Worm (Caenorhabditis elegans) whole organism, L2 larva: ENCODE data around the gene zhit-1.

ENCODE experiments used
- C34F6.9 ChIP-seq: fragments of 150-350 bp; optimal IDR thresholded peaks from 2 replicates; lab custom pipeline; 2014; ENCODE audit warnings: missing biosample characterization, missing genetic modification characterization
- F13H6.1 ChIP-seq: sonication (generic microtip); optimal IDR thresholded peaks from 2 replicates; lab custom pipeline; 2016; ENCODE audit warnings: missing genetic modification characterization, missing compliant biosample characterization
- R02D3.7 ChIP-seq: fragments of 150-350 bp; optimal IDR thresholded peaks from 2 replicates; lab custom pipeline; 2014; ENCODE audit warnings: missing biosample characterization, missing genetic modification characterization
- Y55F3AM.14 ChIP-seq: fragments of 200-800 bp; sonication (Bioruptor generic); optimal IDR thresholded peaks from 2 replicates; lab custom pipeline; 2018; ENCODE audit warnings: mild to moderate bottlenecking, missing genetic modification characterization, missing compliant biosample characterization
- ZK546.5 ChIP-seq: sonication (generic microtip); optimal IDR thresholded peaks from 2 replicates; lab custom pipeline; 2017; ENCODE audit warnings: missing biosample characterization, missing genetic modification characterization
- alr-1 ChIP-seq: fragments of 150-350 bp; optimal IDR thresholded peaks from 2 replicates; lab custom pipeline; 2014; ENCODE audit warnings: missing biosample characterization, missing genetic modification characterization
- aly-2 ChIP-seq: fragments of 150-350 bp; optimal IDR thresholded peaks from 2 replicates; lab custom pipeline; 2014; ENCODE audit warnings: missing biosample characterization, missing genetic modification characterization
- blmp-1 ChIP-seq: sonication (generic microtip); optimal IDR thresholded peaks from 2 replicates; lab custom pipeline; 2017; ENCODE audit warnings: missing genetic modification characterization, mild to moderate bottlenecking, missing compliant biosample characterization, antibody characterized with exemption, moderate library complexity; ENCODE audit not compliant: insufficient read depth
- ceh-82 ChIP-seq: fragments of 150-350 bp; optimal IDR thresholded peaks from 2 replicates; lab custom pipeline; 2014; ENCODE audit warnings: missing biosample characterization, missing genetic modification characterization
- crh-2 ChIP-seq: sonication (generic microtip); optimal IDR thresholded peaks from 2 replicates; lab custom pipeline; 2017; ENCODE audit warnings: missing biosample characterization, missing genetic modification characterization
- egl-27 ChIP-seq: sonication (generic microtip); optimal IDR thresholded peaks from 3 replicates; lab custom pipeline; 2017; ENCODE audit warnings: missing biosample characterization, missing genetic modification reagents, missing genetic modification characterization
- elt-1 ChIP-seq: fragments of 150-350 bp; optimal IDR thresholded peaks from 2 replicates; lab custom pipeline; 2014; ENCODE audit warnings: missing biosample characterization, missing genetic modification characterization
- elt-3 ChIP-seq: sonication (generic microtip); optimal IDR thresholded peaks from 2 replicates; lab custom pipeline; 2017; ENCODE audit warnings: missing biosample characterization, missing genetic modification characterization
- fos-1 ChIP-seq: fragments of 150-350 bp; optimal IDR thresholded peaks from 2 replicates; lab custom pipeline; 2014; ENCODE audit warnings: missing biosample characterization, missing genetic modification characterization
- gmeb-1 ChIP-seq: fragments of 150-350 bp; optimal IDR thresholded peaks from 2 replicates; lab custom pipeline; 2014; ENCODE audit warnings: missing biosample characterization, missing genetic modification characterization
- lin-11 ChIP-seq: fragments of 150-350 bp; sonication (generic microtip); optimal IDR thresholded peaks from 2 replicates; lab custom pipeline; 2014; ENCODE audit warnings: missing biosample characterization, missing genetic modification characterization, inconsistent platforms, mixed read lengths
- lin-39 ChIP-seq: fragments of 150-350 bp; optimal IDR thresholded peaks from 2 replicates; lab custom pipeline; 2014; ENCODE audit warnings: missing biosample characterization, missing genetic modification reagents, missing genetic modification characterization
- lsy-2 ChIP-seq, 2 experiments: fragments of 150-350 bp in 1 of 2; sonication (generic microtip) in 1 of 2; optimal IDR thresholded peaks; 2 replicates each; lab custom pipeline; 2014 to 2017; ENCODE audit warnings: missing biosample characterization in 2 of 2, missing genetic modification characterization in 2 of 2
- mab-5 ChIP-seq: fragments of 150-350 bp; optimal IDR thresholded peaks from 2 replicates; lab custom pipeline; 2014; ENCODE audit warnings: missing biosample characterization, missing genetic modification characterization
- nhr-10 ChIP-seq: sonication (generic microtip); optimal IDR thresholded peaks from 2 replicates; lab custom pipeline; 2017; ENCODE audit warnings: missing biosample characterization, missing genetic modification characterization
- nhr-11 ChIP-seq: fragments of 150-350 bp; optimal IDR thresholded peaks from 2 replicates; lab custom pipeline; 2014; ENCODE audit warnings: missing biosample characterization, missing genetic modification characterization
- nhr-129 ChIP-seq: fragments of 150-350 bp; optimal IDR thresholded peaks from 2 replicates; lab custom pipeline; 2014; ENCODE audit warnings: missing biosample characterization, missing genetic modification characterization
- nhr-21 ChIP-seq: fragments of 150-350 bp; optimal IDR thresholded peaks from 2 replicates; lab custom pipeline; 2014; ENCODE audit warnings: missing biosample characterization, missing genetic modification characterization
- nhr-237 ChIP-seq: fragments of 150-350 bp; optimal IDR thresholded peaks from 2 replicates; lab custom pipeline; 2014; ENCODE audit warnings: missing biosample characterization, missing genetic modification characterization
- nhr-25 ChIP-seq: fragments of 150-350 bp; sonication (generic microtip); optimal IDR thresholded peaks from 3 replicates; lab custom pipeline; 2014; ENCODE audit warnings: missing biosample characterization, missing genetic modification characterization
- nhr-77 ChIP-seq: fragments of 150-350 bp; optimal IDR thresholded peaks from 2 replicates; lab custom pipeline; 2014; ENCODE audit warnings: missing biosample characterization, missing genetic modification characterization
- peb-1 ChIP-seq: fragments of 150-350 bp; optimal IDR thresholded peaks from 2 replicates; lab custom pipeline; 2014; ENCODE audit warnings: missing biosample characterization, missing genetic modification characterization
- skn-1 ChIP-seq: sonication (generic microtip); optimal IDR thresholded peaks from 2 replicates; lab custom pipeline; 2017; ENCODE audit warnings: missing biosample characterization, missing genetic modification characterization
- sma-9 ChIP-seq, 2 experiments: fragments of 150-350 bp in 1 of 2; sonication (generic microtip) in 1 of 2; optimal IDR thresholded peaks; 2 replicates each; lab custom pipeline; 2014 to 2016; ENCODE audit warnings: missing genetic modification characterization in 2 of 2, mild to moderate bottlenecking in 1 of 2, missing biosample characterization in 1 of 2, missing compliant biosample characterization in 1 of 2, missing genetic modification reagents in 1 of 2, moderate library complexity in 1 of 2
- unc-39 ChIP-seq: fragments of 150-350 bp; optimal IDR thresholded peaks from 2 replicates; lab custom pipeline; 2014; ENCODE audit warnings: missing biosample characterization, missing genetic modification characterization
- unc-55 ChIP-seq: fragments of 150-350 bp; sonication (generic microtip); optimal IDR thresholded peaks from 3 replicates; lab custom pipeline; 2014; ENCODE audit warnings: missing biosample characterization, missing genetic modification reagents, missing genetic modification characterization
- unc-62 ChIP-seq: fragments of 150-350 bp; optimal IDR thresholded peaks from 2 replicates; lab custom pipeline; 2014; ENCODE audit warnings: missing biosample characterization, missing genetic modification reagents, missing genetic modification characterization
- ztf-1 ChIP-seq: fragments of 200-800 bp; sonication (Bioruptor generic); conservative IDR thresholded peaks from 2 replicates; pipeline ENCODE4 v1.3.6; 2022; ENCODE audit warnings: missing genetic modification characterization, missing compliant biosample characterization
- ztf-11 ChIP-seq: sonication (generic microtip); optimal IDR thresholded peaks from 2 replicates; lab custom pipeline; 2017; ENCODE audit warnings: missing biosample characterization, missing genetic modification characterization
- ztf-4 ChIP-seq: fragments of 150-350 bp; optimal IDR thresholded peaks from 2 replicates; lab custom pipeline; 2014; ENCODE audit warnings: missing biosample characterization, missing genetic modification characterization

zhit-1 gene

ce11 chrV:5559882-5560281 is 36.5 kb downstream of the zhit-1 start:
- TF ChIP-seq alr-1 (no peak), lin-39 (no peak), nhr-25 (tag; lab: Kevin White, UChicago) (no peak), nhr-129 (tag; lab: Kevin White, UChicago) (no peak), lin-11 (tag; lab: Kevin White, UChicago) (no peak), unc-55 (GFP tag; lab: Kevin White, UChicago) (no peak), ceh-82 (tag; lab: Kevin White, UChicago) (no peak), ztf-1 (no peak), elt-3 (tag; lab: Kevin White, UChicago) (no peak), unc-62 (GFP tag; lab: Kevin White, UChicago) (no peak), ztf-11 (tag; lab: Kevin White, UChicago) (no peak), R02D3.7 (tag; lab: Kevin White, UChicago) (no peak), skn-1 (tag; lab: Kevin White, UChicago) (peak; percentile 53), elt-1 (tag; lab: Kevin White, UChicago) (no peak), egl-27 (tag; lab: Kevin White, UChicago) (no peak), unc-39 (tag; lab: Kevin White, UChicago) (no peak), gmeb-1 (no peak), nhr-237 (no peak), ZK546.5 (no peak), Y55F3AM.14 (GFP tag; lab: Kevin White, UChicago) (no peak), peb-1 (tag; lab: Kevin White, UChicago) (no peak), crh-2 (tag; lab: Kevin White, UChicago) (peak; percentile 84), ztf-4 (no peak), lsy-2 (tag; optimal IDR thresholded peaks at IDR 0.05; lab: Kevin White, UChicago) (no peak), fos-1 (tag; lab: Kevin White, UChicago) (peak; percentile 96), C34F6.9 (tag; lab: Kevin White, UChicago) (no peak), mab-5 (tag; lab: Kevin White, UChicago) (no peak), sma-9 (GFP tag; optimal IDR thresholded peaks at IDR 0.05; lab: Kevin White, UChicago) (peak; percentile 61), sma-9 (tag; optimal IDR thresholded peaks at IDR 0.05; lab: Kevin White, UChicago) (no peak), nhr-10 (tag; lab: Kevin White, UChicago) (no peak), F13H6.1 (peak; percentile 0), aly-2 (tag; lab: Kevin White, UChicago) (no peak)
- TF ChIP-seq, all 48 proteins: peak for 5

DNA sequence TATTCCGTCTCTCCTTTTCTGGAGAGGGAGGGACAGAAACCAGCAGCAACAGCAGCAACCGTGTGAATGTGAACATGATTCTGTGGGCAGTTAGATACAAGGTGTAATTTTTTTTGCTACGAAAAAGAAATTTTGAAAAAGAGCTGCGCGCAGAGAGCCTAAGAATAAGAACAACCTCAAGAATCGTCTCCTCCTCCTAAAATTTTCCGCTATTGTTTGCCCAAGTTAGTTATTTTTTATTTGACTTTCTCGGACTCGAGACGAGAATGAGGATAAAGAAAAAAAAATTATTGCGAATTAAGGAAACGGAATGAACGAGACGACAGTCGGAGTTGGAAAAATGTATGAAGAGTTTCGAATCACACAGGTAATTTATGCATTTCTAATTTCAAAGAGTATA is 37.8 kb downstream of the zhit-1 start, which contains the start of gene glb-5:
Gene glb-5, plus strand, starts transcription at position 301 of the 400 bp plus-strand sequence.
- TF ChIP-seq egl-27 (tag; lab: Kevin White, UChicago) (no peak), nhr-11 (tag; lab: Kevin White, UChicago) (no peak), elt-1 (tag; lab: Kevin White, UChicago) (no peak), blmp-1 (tag; lab: Kevin White, UChicago) (no peak), alr-1 (no peak), C34F6.9 (tag; lab: Kevin White, UChicago) (no peak), ZK546.5 (no peak), unc-39 (tag; lab: Kevin White, UChicago) (no peak), nhr-10 (tag; lab: Kevin White, UChicago) (no peak), nhr-25 (tag; lab: Kevin White, UChicago) (no peak), F13H6.1 (no peak), nhr-21 (no peak), ztf-4 (no peak), unc-55 (GFP tag; lab: Kevin White, UChicago) (no peak)
- TF ChIP-seq, all 48 proteins: peak for 0

DNA sequence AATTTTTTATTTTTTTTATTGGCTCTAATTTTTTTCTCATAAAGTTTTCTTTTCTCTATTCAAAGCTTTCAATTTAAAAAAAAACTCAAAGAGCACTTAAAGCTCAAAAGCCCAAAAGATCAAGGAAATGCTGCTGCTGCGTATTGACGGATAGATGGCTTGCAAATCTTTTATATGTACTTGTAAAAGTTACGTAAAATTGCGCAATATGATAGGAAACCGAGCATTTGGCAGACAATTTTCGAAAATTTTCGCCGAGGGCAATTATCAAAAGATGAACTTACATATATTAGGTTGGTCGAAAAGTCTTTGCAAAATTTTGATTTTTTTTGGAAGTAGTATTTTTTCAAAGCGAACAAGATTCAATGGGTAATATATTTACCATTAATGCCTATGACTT is 47.9 kb downstream of the zhit-1 start:
- TF ChIP-seq fos-1 (tag; lab: Kevin White, UChicago) (no peak), nhr-129 (tag; lab: Kevin White, UChicago) (peak; percentile 65)

- TF ChIP-seq nhr-77 (tag; lab: Kevin White, UChicago) (no peak), skn-1 (tag; lab: Kevin White, UChicago) (peak; percentile 72), fos-1 (tag; lab: Kevin White, UChicago) (peak; percentile 51)
These were observed 48.3 kb downstream of the zhit-1 start, which contains the start of gene ugt-48 for ce11 chrV:5548051-5548450. TSS of gene ugt-48 (minus strand) at chrV:5548062.
